Worm (Caenorhabditis elegans) whole organism, midembryonic: ENCODE measurements around the gene fbxa-7.

Experiments
- T22C8.4 ChIP-seq: fragments of 200-800 bp; sonication (Bioruptor generic); IDR thresholded peaks from 2 replicates; pipeline ENCODE4 v1.3.6; 2022; ENCODE audit warnings: missing genetic modification characterization, missing compliant biosample characterization
- cog-1 ChIP-seq: sonication (generic microtip); optimal IDR thresholded peaks from 2 replicates; lab custom pipeline; 2016; ENCODE audit warnings: missing genetic modification characterization, missing compliant biosample characterization
- flt-1 ChIP-seq: fragments of 200-800 bp; sonication (Bioruptor generic); IDR thresholded peaks from 2 replicates; pipeline ENCODE4 v1.3.6; 2022; ENCODE audit warnings: missing genetic modification characterization, missing compliant biosample characterization
- klf-2 ChIP-seq: fragments of 200-800 bp; sonication (Bioruptor generic); conservative IDR thresholded peaks from 2 replicates; pipeline ENCODE4 v1.3.6; 2022; ENCODE audit warnings: missing genetic modification reagents, missing genetic modification characterization, missing compliant biosample characterization
- med-1 ChIP-seq: sonication (generic microtip); optimal IDR thresholded peaks from 2 replicates; lab custom pipeline; 2017; ENCODE audit warnings: missing genetic modification characterization, mild to moderate bottlenecking, missing compliant biosample characterization, antibody characterized with exemption, missing genetic modification reagents; ENCODE audit not compliant: insufficient read depth
- ref-1 ChIP-seq: fragments of 200-800 bp; sonication (Bioruptor generic); conservative IDR thresholded peaks from 2 replicates; pipeline ENCODE4 v1.3.6; 2022; ENCODE audit warnings: missing genetic modification reagents, missing genetic modification characterization, missing compliant biosample characterization
- tab-1 ChIP-seq: fragments of 200-800 bp; sonication (Bioruptor generic); IDR thresholded peaks from 2 replicates; pipeline ENCODE4 v1.3.6; 2022; ENCODE audit warnings: missing genetic modification characterization, missing compliant biosample characterization
- ztf-23 ChIP-seq: fragments of 200-800 bp; sonication (Bioruptor generic); IDR thresholded peaks from 2 replicates; pipeline ENCODE4 v1.3.6; 2022; ENCODE audit warnings: missing genetic modification reagents, missing genetic modification characterization, missing compliant biosample characterization
- ztf-29 ChIP-seq: fragments of 200-800 bp; sonication (Bioruptor generic); IDR thresholded peaks from 2 replicates; pipeline ENCODE4 v1.3.6; 2022; ENCODE audit warnings: missing genetic modification reagents, missing genetic modification characterization, missing compliant biosample characterization

fbxa-7 gene

ce11 chrIII:2219408-2219807 lies 31.8 kb downstream of the fbxa-7 start, which contains the start of gene fbxa-12:
Gene fbxa-12 (plus strand): TSS chrIII:2219708.
- TF ChIP-seq T22C8.4 (GFP tag; lab: Robert Waterston, UW) (no peak), tab-1 (GFP tag; lab: Robert Waterston, UW) (no peak), klf-2 (no peak), ref-1 (no peak), ztf-29 (GFP tag; lab: Robert Waterston, UW) (no peak), cog-1 (tag; lab: Kevin White, UChicago) (no peak), med-1 (GFP tag; lab: Kevin White, UChicago) (no peak), ztf-23 (GFP tag; lab: Robert Waterston, UW) (no peak), flt-1 (GFP tag; lab: Robert Waterston, UW) (no peak)

- TF ChIP-seq flt-1 (GFP tag; lab: Robert Waterston, UW) = no peak
- no peak for TF ChIP-seq tab-1 (GFP tag; lab: Robert Waterston, UW)
- no peak for TF ChIP-seq med-1 (GFP tag; lab: Kevin White, UChicago)
- no peak for TF ChIP-seq ztf-29 (GFP tag; lab: Robert Waterston, UW)
- TF ChIP-seq klf-2 = no peak
- TF ChIP-seq T22C8.4 (GFP tag; lab: Robert Waterston, UW) = no peak
- TF ChIP-seq ztf-23 (GFP tag; lab: Robert Waterston, UW) = no peak
- TF ChIP-seq cog-1 (tag; lab: Kevin White, UChicago) = no peak
Observed at ce11 chrIII:2212343-2212742, 38.9 kb downstream of the fbxa-7 start.

DNA sequence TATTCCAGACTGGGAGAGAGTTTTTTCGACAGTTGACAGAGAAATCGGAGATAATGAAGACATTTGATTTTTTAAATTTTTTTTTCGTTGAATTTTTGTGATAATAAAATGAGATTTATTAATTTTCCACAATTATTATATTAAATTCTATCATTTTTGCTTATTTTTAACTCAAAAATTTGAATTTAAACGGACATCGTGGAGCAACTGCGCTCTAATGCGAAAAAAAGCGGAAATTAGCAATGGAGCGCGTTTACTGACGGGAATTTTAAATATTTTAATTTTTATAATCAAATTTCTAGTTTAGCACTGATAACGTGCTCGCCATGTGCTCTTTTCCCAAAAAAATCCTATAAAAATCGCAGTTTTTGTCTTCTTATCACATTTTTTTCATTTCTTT lies 40.1 kb downstream of the fbxa-7 start, which contains the start of gene C39B5.14:
C39B5.14 (plus strand) TSS at position 301 of the 400 bp plus-strand sequence.
- TF ChIP-seq flt-1 (GFP tag; lab: Robert Waterston, UW) (no peak), klf-2 (no peak), cog-1 (tag; lab: Kevin White, UChicago) (no peak), ref-1 (no peak), ztf-29 (GFP tag; lab: Robert Waterston, UW) (no peak), tab-1 (GFP tag; lab: Robert Waterston, UW) (no peak), T22C8.4 (GFP tag; lab: Robert Waterston, UW) (no peak)

DNA sequence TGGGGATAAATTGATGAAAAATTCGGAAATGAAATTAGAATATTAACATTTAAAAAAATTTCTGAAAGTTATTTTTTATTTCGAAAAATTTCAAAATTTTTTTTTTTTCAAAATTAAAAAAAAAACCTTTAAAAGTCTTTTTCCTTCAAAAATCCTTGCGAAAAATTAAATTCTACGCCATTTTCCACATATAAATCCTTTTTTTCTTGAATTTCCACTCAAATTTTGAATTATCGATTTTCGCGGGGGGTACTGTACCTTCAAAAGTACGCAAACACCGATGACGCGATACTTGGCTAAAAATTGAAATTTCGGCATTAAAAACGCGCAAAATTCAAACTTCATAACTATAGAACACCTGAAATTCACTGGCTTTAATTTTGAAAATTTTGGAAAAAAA lies 40.6 kb downstream of the fbxa-7 start:
- TF ChIP-seq ref-1 (no peak), ztf-23 (GFP tag; lab: Robert Waterston, UW) (no peak), klf-2 (no peak), tab-1 (GFP tag; lab: Robert Waterston, UW) (no peak), cog-1 (tag; lab: Kevin White, UChicago) (no peak), ztf-29 (GFP tag; lab: Robert Waterston, UW) (no peak), flt-1 (GFP tag; lab: Robert Waterston, UW) (no peak), T22C8.4 (GFP tag; lab: Robert Waterston, UW) (no peak), med-1 (GFP tag; lab: Kevin White, UChicago) (no peak)

ce11 chrIII:2207864-2208263 lies 43.4 kb downstream of the fbxa-7 start, which contains the start of gene C39B5.5:
Gene C39B5.5 (plus strand): TSS chrIII:2208164.
- TF ChIP-seq ref-1 = no peak
- TF ChIP-seq ztf-29 (GFP tag; lab: Robert Waterston, UW) = no peak
- no peak for TF ChIP-seq ztf-23 (GFP tag; lab: Robert Waterston, UW)
- no peak for TF ChIP-seq flt-1 (GFP tag; lab: Robert Waterston, UW)
- no peak for TF ChIP-seq T22C8.4 (GFP tag; lab: Robert Waterston, UW)
- no peak for TF ChIP-seq klf-2
- TF ChIP-seq cog-1 (tag; lab: Kevin White, UChicago) = no peak
- no peak for TF ChIP-seq tab-1 (GFP tag; lab: Robert Waterston, UW)
- no peak for TF ChIP-seq med-1 (GFP tag; lab: Kevin White, UChicago)

- TF ChIP-seq T22C8.4 (GFP tag; lab: Robert Waterston, UW) (peak; percentile 66), med-1 (GFP tag; lab: Kevin White, UChicago) (no peak)
Observed at ce11 chrIII:2205155-2205554, 46.1 kb downstream of the fbxa-7 start.
